Fruit fly (Drosophila melanogaster) whole organism, adult: Measurements from ENCODE around the gene CG11560.

Experiments
- CG11617 ChIP-seq: fragments of 200-800 bp; sonication (Bioruptor generic); optimal IDR thresholded peaks from 2 replicates; lab custom pipeline; 2017; ENCODE audit warnings: mild to moderate bottlenecking, missing biosample characterization, missing genetic modification reagents, missing genetic modification characterization
- CG12768 ChIP-seq: fragments of 200-800 bp; sonication (Bioruptor generic); optimal IDR thresholded peaks from 2 replicates; lab custom pipeline; 2017; ENCODE audit warnings: missing biosample characterization, missing genetic modification characterization, mild to moderate bottlenecking, moderate library complexity, missing genetic modification reagents
- CG14711 ChIP-seq: fragments of 200-800 bp; sonication (Bioruptor generic); optimal IDR thresholded peaks from 2 replicates; lab custom pipeline; 2018; ENCODE audit warnings: missing biosample characterization, mild to moderate bottlenecking, missing genetic modification characterization, moderate library complexity
- CG1620 ChIP-seq: fragments of 200-800 bp; sonication (Bioruptor generic); optimal IDR thresholded peaks from 2 replicates; lab custom pipeline; 2016; ENCODE audit warnings: missing biosample characterization, missing genetic modification characterization
- CG33017 ChIP-seq: fragments of 200-800 bp; sonication (Bioruptor generic); optimal IDR thresholded peaks from 2 replicates; lab custom pipeline; 2018; ENCODE audit warnings: missing biosample characterization, mild to moderate bottlenecking, missing genetic modification characterization, moderate library complexity
- CG5204 ChIP-seq: fragments of 200-800 bp; sonication (Bioruptor generic); optimal IDR thresholded peaks from 2 replicates; lab custom pipeline; 2016; ENCODE audit warnings: missing biosample characterization, missing genetic modification characterization
- CG7045 ChIP-seq: fragments of 200-800 bp; sonication (Bioruptor generic); optimal IDR thresholded peaks from 2 replicates; lab custom pipeline; 2017; ENCODE audit warnings: missing biosample characterization, mild to moderate bottlenecking, missing genetic modification characterization
- CG7101 ChIP-seq: fragments of 200-800 bp; sonication (Bioruptor generic); optimal IDR thresholded peaks from 2 replicates; lab custom pipeline; 2018; ENCODE audit warnings: missing biosample characterization, mild to moderate bottlenecking, missing genetic modification characterization, moderate library complexity
- Clk ChIP-seq: fragments of 200-800 bp; sonication (Bioruptor generic); optimal IDR thresholded peaks from 2 replicates; lab custom pipeline; 2017; ENCODE audit warnings: missing biosample characterization, missing genetic modification characterization
- Crg-1 ChIP-seq: fragments of 200-800 bp; sonication (Bioruptor generic); optimal IDR thresholded peaks from 2 replicates; lab custom pipeline; 2016; ENCODE audit warnings: missing biosample characterization, missing genetic modification characterization
- Hr96 ChIP-seq: fragments of 200-800 bp; sonication (Bioruptor generic); optimal IDR thresholded peaks from 2 replicates; lab custom pipeline; 2016; ENCODE audit warnings: missing biosample characterization, missing genetic modification characterization
- Mnt ChIP-seq: fragments of 200-800 bp; sonication (Bioruptor generic); optimal IDR thresholded peaks from 2 replicates; lab custom pipeline; 2016; ENCODE audit warnings: missing biosample characterization, mild to moderate bottlenecking, missing genetic modification characterization
- bab1 ChIP-seq: fragments of 200-800 bp; sonication (Bioruptor generic); optimal IDR thresholded peaks from 3 replicates; lab custom pipeline; 2019; ENCODE audit warnings: missing biosample characterization, mild to moderate bottlenecking, missing genetic modification characterization, moderate library complexity
- cic ChIP-seq: fragments of 200-800 bp; sonication (Bioruptor generic); optimal IDR thresholded peaks from 2 replicates; lab custom pipeline; 2017; ENCODE audit warnings: missing biosample characterization, mild to moderate bottlenecking, missing genetic modification characterization, moderate library complexity
- cnc ChIP-seq, 2 experiments: fragments of >200 bp; optimal IDR thresholded peaks; 2 replicates each; lab custom pipeline; 2017
- kay ChIP-seq: fragments of 200-800 bp; sonication (Bioruptor generic); peaks from one replicate; lab custom pipeline; 2016; ENCODE audit warnings: missing biosample characterization, missing genetic modification characterization, borderline replicate concordance
- ovo ChIP-seq: fragments of 200-800 bp; sonication (Bioruptor generic); optimal IDR thresholded peaks from 2 replicates; lab custom pipeline; 2016; ENCODE audit warnings: missing biosample characterization, missing genetic modification characterization
- pad ChIP-seq: fragments of 200-800 bp; sonication (Bioruptor generic); optimal IDR thresholded peaks from 3 replicates; lab custom pipeline; 2017; ENCODE audit warnings: missing biosample characterization, missing genetic modification characterization, mild to moderate bottlenecking, moderate library complexity, missing genetic modification reagents
- tj ChIP-seq: fragments of 200-800 bp; sonication (Bioruptor generic); optimal IDR thresholded peaks from 3 replicates; lab custom pipeline; 2017; ENCODE audit warnings: missing biosample characterization, mild to moderate bottlenecking, missing genetic modification characterization, moderate library complexity
- toe ChIP-seq: fragments of 200-800 bp; sonication (Bioruptor generic); optimal IDR thresholded peaks from 2 replicates; lab custom pipeline; 2016; ENCODE audit warnings: missing biosample characterization, missing genetic modification characterization

Gene CG11560

dm6 chr3L:12139232-12139698 lies 19.4 kb downstream of the CG11560 start:
- TF ChIP-seq CG5204 (GFP tag; lab: Kevin White, UChicago) (no peak), CG33017 (tag; lab: Kevin White, UChicago) (peak; percentile 33), kay (GFP tag; lab: Kevin White, UChicago) (no peak), CG12768 (GFP tag; lab: Kevin White, UChicago) (no peak), CG11617 (peak; percentile 19), cnc (optimal IDR thresholded peaks at IDR 0.05; lab: Kevin White, UChicago) (no peak), Clk (GFP tag; lab: Kevin White, UChicago) (no peak), CG7045 (peak; percentile 49), tj (GFP tag; lab: Kevin White, UChicago) (no peak), pad (peak; percentile 7), Hr96 (GFP tag; lab: Kevin White, UChicago) (no peak), Crg-1 (GFP tag; lab: Kevin White, UChicago) (peak; percentile 12), CG1620 (GFP tag; lab: Kevin White, UChicago) (peak; percentile 26), cic (GFP tag; lab: Kevin White, UChicago) (no peak), bab1 (GFP tag; lab: Kevin White, UChicago) (no peak), toe (GFP tag; lab: Kevin White, UChicago) (no peak), ovo (GFP tag; lab: Kevin White, UChicago) (no peak), Mnt (no peak), CG7101 (tag; lab: Kevin White, UChicago) (peak; percentile 29), CG14711 (peak; percentile 35)

- TF ChIP-seq tj (GFP tag; lab: Kevin White, UChicago) (no peak), pad (no peak), toe (GFP tag; lab: Kevin White, UChicago) (no peak), cnc (optimal IDR thresholded peaks at IDR 0.05; lab: Kevin White, UChicago) (no peak), Clk (GFP tag; lab: Kevin White, UChicago) (no peak), Hr96 (GFP tag; lab: Kevin White, UChicago) (no peak), CG11617 (no peak), ovo (GFP tag; lab: Kevin White, UChicago) (no peak), CG7045 (no peak), Mnt (no peak), cic (GFP tag; lab: Kevin White, UChicago) (no peak), Crg-1 (GFP tag; lab: Kevin White, UChicago) (no peak), CG14711 (no peak), CG5204 (GFP tag; lab: Kevin White, UChicago) (no peak), bab1 (GFP tag; lab: Kevin White, UChicago) (no peak)
Observed at dm6 chr3L:12145709-12146694, 26.2 kb downstream of the CG11560 start, which contains the start of the genes eIF3l and Nrx-IV. TSS of gene eIF3l (minus strand) at chr3L:12146097. TSS of gene Nrx-IV (plus strand) at chr3L:12146519.

DNA sequence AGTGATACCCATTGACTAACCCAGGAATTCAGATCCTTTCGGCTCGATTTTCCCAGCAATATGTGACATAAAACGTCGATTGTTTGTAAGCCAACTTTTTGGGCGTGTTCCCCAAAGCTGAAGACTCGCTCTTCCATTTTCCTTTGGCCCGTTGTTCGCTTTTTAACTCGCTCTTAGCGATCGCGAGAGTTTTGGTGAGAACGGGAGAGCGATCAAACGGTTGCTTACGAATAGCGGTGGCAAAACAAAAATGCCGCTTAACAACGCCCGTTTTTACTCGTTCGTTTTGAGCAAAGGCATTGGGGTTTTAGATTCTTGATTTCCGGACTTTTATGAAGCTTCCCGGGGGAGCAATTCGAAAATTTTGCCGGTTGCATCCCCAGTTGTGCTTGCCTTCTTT lies 27.2 kb downstream of the CG11560 start:
- no peak for TF ChIP-seq Clk (GFP tag; lab: Kevin White, UChicago)
- TF ChIP-seq Mnt, result peak; percentile 30
- TF ChIP-seq ovo (GFP tag; lab: Kevin White, UChicago), result peak; percentile 48

dm6 chr3L:12149024-12149423 lies 29.2 kb downstream of the CG11560 start, which contains the start of gene CG32099:
TSS of gene CG32099 (plus strand) at chr3L:12149273.
- TF ChIP-seq CG7045 (no peak), CG14711 (peak; percentile 13), pad (no peak), cnc (optimal IDR thresholded peaks at IDR 0.05; lab: Kevin White, UChicago) (no peak)

- TF ChIP-seq CG5204 (GFP tag; lab: Kevin White, UChicago) (no peak), Mnt (no peak), tj (GFP tag; lab: Kevin White, UChicago) (no peak), Hr96 (GFP tag; lab: Kevin White, UChicago) (no peak), CG11617 (no peak), Clk (GFP tag; lab: Kevin White, UChicago) (no peak), CG14711 (no peak), ovo (GFP tag; lab: Kevin White, UChicago) (no peak)
Observed at dm6 chr3L:12162156-12162682, 42.4 kb downstream of the CG11560 start.

dm6 chr3L:12163082-12163481 lies 43.3 kb downstream of the CG11560 start:
- TF ChIP-seq CG7045 (no peak), CG5204 (GFP tag; lab: Kevin White, UChicago) (no peak), Mnt (no peak), CG12768 (GFP tag; lab: Kevin White, UChicago) (no peak), CG7101 (tag; lab: Kevin White, UChicago) (no peak), CG14711 (no peak), tj (GFP tag; lab: Kevin White, UChicago) (no peak), CG1620 (GFP tag; lab: Kevin White, UChicago) (no peak), cnc (optimal IDR thresholded peaks at IDR 0.05; lab: Kevin White, UChicago) (no peak), CG33017 (tag; lab: Kevin White, UChicago) (no peak), cic (GFP tag; lab: Kevin White, UChicago) (no peak), CG11617 (no peak), Clk (GFP tag; lab: Kevin White, UChicago) (no peak), toe (GFP tag; lab: Kevin White, UChicago) (no peak), ovo (GFP tag; lab: Kevin White, UChicago) (no peak)
